Fruit fly (Drosophila melanogaster): ENCODE results near the gene kairos.

DNA sequence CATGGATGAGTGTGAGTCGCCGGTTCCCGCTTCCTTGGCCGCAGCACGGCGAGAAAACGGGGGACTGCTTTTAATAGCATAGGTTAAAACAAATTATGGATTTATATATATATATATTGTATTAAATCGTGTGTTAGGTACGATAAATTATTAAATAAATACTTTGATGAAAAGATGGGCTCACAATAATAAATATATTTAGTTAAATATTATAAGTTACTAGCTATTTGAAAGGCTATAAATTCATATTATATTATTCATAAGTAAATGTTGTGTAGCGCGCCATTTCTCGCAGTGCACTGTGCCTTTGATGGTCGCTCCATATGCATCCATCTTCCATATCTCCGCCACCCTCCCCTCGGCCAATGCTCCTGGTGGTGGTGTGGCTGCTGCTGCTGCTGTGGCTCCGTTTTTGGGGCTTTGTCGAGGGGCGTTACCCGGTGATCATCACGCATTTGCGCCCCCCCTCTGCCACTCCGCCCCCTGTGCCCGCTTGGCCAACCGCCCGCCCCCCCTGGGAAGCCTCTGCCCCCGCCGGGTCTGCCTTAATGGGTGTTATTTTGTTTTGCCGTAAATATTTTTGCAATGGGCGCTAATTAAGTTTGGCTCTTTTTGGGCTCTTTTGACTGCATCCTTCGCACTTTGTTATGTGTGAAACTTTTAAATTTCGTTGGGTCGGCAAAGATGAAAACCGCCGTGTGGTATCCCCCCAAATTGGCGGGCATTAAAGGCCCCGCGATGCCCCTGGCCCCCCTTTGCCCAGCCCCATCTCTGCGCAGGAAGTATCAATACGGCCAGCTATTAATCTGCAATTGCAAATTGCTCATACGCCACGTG lies 82.6 kb downstream of the kairos start:
- no peak for TF ChIP-seq gl (tag; optimal IDR thresholded peaks at IDR 0.05)
- peak; percentile 42 for TF ChIP-seq CG34367 (tag; optimal IDR thresholded peaks at IDR 0.05)
- peak; percentile 67 for TF ChIP-seq Snoo (tag; optimal IDR thresholded peaks at IDR 0.05)
- no peak for TF ChIP-seq EcR (GFP tag; optimal IDR thresholded peaks at IDR 0.05)
- TF ChIP-seq CG14655 (GFP tag; optimal IDR thresholded peaks at IDR 0.05), result peak; percentile 68
- no peak for TF ChIP-seq Pif1B (GFP tag; optimal IDR thresholded peaks at IDR 0.05)
- TF ChIP-seq Ets98B (GFP tag; IDR thresholded peaks at IDR 0.05), result no peak
- TF ChIP-seq CG10348 (GFP tag; IDR thresholded peaks at IDR 0.05), result no peak

Data from whole organism, pupa.